Worm (Caenorhabditis elegans) whole organism, L4 larva: ENCODE data around the gene ttr-28.

Experiments used
- aly-2 ChIP-seq: sonication (generic microtip); optimal IDR thresholded peaks from 2 replicates; lab custom pipeline; 2018; ENCODE audit warnings: missing biosample characterization, missing genetic modification characterization
- ceh-32 ChIP-seq: sonication (generic microtip); optimal IDR thresholded peaks from 2 replicates; lab custom pipeline; 2016; ENCODE audit warnings: mild to moderate bottlenecking, missing genetic modification characterization, missing compliant biosample characterization; ENCODE audit not compliant: poor library complexity
- dmd-8 ChIP-seq: fragments of 200-800 bp; sonication (Bioruptor generic); IDR thresholded peaks from 2 replicates; pipeline ENCODE4 v1.3.6; 2022; ENCODE audit warnings: missing genetic modification characterization, missing compliant biosample characterization
- dpl-1 ChIP-seq: fragments of 150-350 bp; optimal IDR thresholded peaks from 2 replicates; lab custom pipeline; 2014; ENCODE audit warnings: missing biosample characterization, missing genetic modification reagents, missing genetic modification characterization
- fkh-10 ChIP-seq: fragments of 150-350 bp; optimal IDR thresholded peaks from 2 replicates; lab custom pipeline; 2014; ENCODE audit warnings: missing biosample characterization, missing genetic modification reagents, missing genetic modification characterization
- mdl-1 ChIP-seq, 2 experiments: fragments of 150-350 bp in 1 of 2; sonication (generic microtip) in 1 of 2; optimal IDR thresholded peaks; 2 replicates each; lab custom pipeline; 2014 to 2017; ENCODE audit warnings: missing biosample characterization in 2 of 2, missing genetic modification characterization in 2 of 2
- nhr-76 ChIP-seq: fragments of 150-350 bp; optimal IDR thresholded peaks from 2 replicates; lab custom pipeline; 2014; ENCODE audit warnings: missing biosample characterization, missing genetic modification characterization
- rbr-2 ChIP-seq: sonication (generic microtip); optimal IDR thresholded peaks from 2 replicates; lab custom pipeline; 2016; ENCODE audit warnings: missing genotype, missing genetic modification characterization, missing compliant biosample characterization
- skn-1 ChIP-seq: fragments of 150-350 bp; optimal IDR thresholded peaks from 2 replicates; lab custom pipeline; 2014; ENCODE audit warnings: missing biosample characterization, missing genetic modification characterization
- snpc-4 ChIP-seq: fragments of 150-350 bp; optimal IDR thresholded peaks from 2 replicates; lab custom pipeline; 2014; ENCODE audit warnings: missing biosample characterization, missing genetic modification characterization

DNA sequence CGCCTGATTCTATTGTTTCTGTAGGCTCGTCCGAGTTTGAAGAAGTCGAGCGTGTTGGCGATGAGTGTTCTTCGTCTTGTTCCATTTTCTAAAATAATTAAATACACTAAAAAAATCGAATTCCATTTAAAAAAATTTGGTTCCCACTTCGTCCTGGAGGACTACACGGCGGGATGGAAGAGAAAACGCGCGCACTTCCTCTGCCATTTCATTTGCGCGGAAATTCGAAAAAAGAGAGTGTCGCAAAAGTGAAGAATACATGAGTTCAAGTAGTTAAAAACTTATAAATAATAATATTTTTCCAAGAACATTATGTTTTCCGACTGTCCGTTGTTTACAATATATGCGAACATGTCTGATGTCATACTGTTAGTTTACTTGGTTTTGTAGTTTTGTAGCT lies 35.0 kb downstream of the ttr-28 start, which contains the start of gene T07F10.3:
- TF ChIP-seq mdl-1 (tag; optimal IDR thresholded peaks at IDR 0.05; lab: Kevin White, UChicago): no peak
- TF ChIP-seq ceh-32 (tag; lab: Kevin White, UChicago): no peak
- no peak for TF ChIP-seq snpc-4 (tag; lab: Kevin White, UChicago)
- peak; percentile 99 for TF ChIP-seq dpl-1 (GFP tag; lab: Kevin White, UChicago)
- no peak for TF ChIP-seq aly-2 (tag; lab: Kevin White, UChicago)
- TF ChIP-seq skn-1 (tag; lab: Kevin White, UChicago): no peak
- no peak for TF ChIP-seq nhr-76 (tag; lab: Kevin White, UChicago)
- TF ChIP-seq rbr-2 (tag; lab: Kevin White, UChicago): peak; percentile 69
- no peak for TF ChIP-seq dmd-8 (GFP tag; lab: Robert Waterston, UW)
- no peak for TF ChIP-seq fkh-10 (GFP tag; lab: Kevin White, UChicago)
